Fruit fly (Drosophila melanogaster) whole organism, pupa: ENCODE results near the gene MBD-R2.

Source experiments
- CG14655 ChIP-seq: fragments of 200-800 bp; sonication (Bioruptor generic); optimal IDR thresholded peaks from 3 replicates; lab custom pipeline; 2017; ENCODE audit warnings: mild to moderate bottlenecking, missing biosample characterization, missing genetic modification reagents, missing genetic modification characterization
- CG15710 ChIP-seq: fragments of 200-800 bp; sonication (Bioruptor generic); optimal IDR thresholded peaks from 2 replicates; lab custom pipeline; 2018; ENCODE audit warnings: missing biosample characterization, mild to moderate bottlenecking, missing genetic modification characterization, moderate library complexity
- CG17806 ChIP-seq: fragments of 200-800 bp; sonication (Bioruptor generic); optimal IDR thresholded peaks from 2 replicates; lab custom pipeline; 2018; ENCODE audit warnings: missing biosample characterization, mild to moderate bottlenecking, missing genetic modification characterization, moderate library complexity
- CG32121 ChIP-seq: fragments of 200-800 bp; sonication (Bioruptor generic); IDR thresholded peaks from 2 replicates; pipeline ENCODE4 v1.3.6; 2022; ENCODE audit warnings: missing biosample characterization, missing genetic modification characterization
- CG34367 ChIP-seq: fragments of 200-800 bp; sonication (Bioruptor generic); optimal IDR thresholded peaks from 2 replicates; lab custom pipeline; 2018; ENCODE audit warnings: missing biosample characterization, mild to moderate bottlenecking, missing genetic modification characterization
- CG4496 ChIP-seq: fragments of 200-800 bp; sonication (Bioruptor generic); IDR thresholded peaks from 3 replicates; pipeline ENCODE4 v1.3.6; 2022; ENCODE audit warnings: missing biosample characterization, missing genetic modification characterization
- CG8159 ChIP-seq: fragments of 200-800 bp; sonication (Bioruptor generic); optimal IDR thresholded peaks from 3 replicates; lab custom pipeline; 2018; ENCODE audit warnings: missing biosample characterization, mild to moderate bottlenecking, missing genetic modification characterization, moderate library complexity
- CG8301 ChIP-seq: fragments of 200-800 bp; sonication (Bioruptor generic); optimal IDR thresholded peaks from 2 replicates; lab custom pipeline; 2018; ENCODE audit warnings: missing biosample characterization, mild to moderate bottlenecking, missing genetic modification characterization
- CG9948 ChIP-seq: fragments of 200-800 bp; sonication (Bioruptor generic); optimal IDR thresholded peaks from 2 replicates; lab custom pipeline; 2018; ENCODE audit warnings: missing biosample characterization, mild to moderate bottlenecking, missing genetic modification characterization, moderate library complexity
- D1 ChIP-seq: fragments of 200-800 bp; sonication (Bioruptor generic); optimal IDR thresholded peaks from 2 replicates; lab custom pipeline; 2018; ENCODE audit warnings: missing biosample characterization, mild to moderate bottlenecking, missing genetic modification characterization, moderate library complexity
- Ets98B ChIP-seq: fragments of 200-800 bp; sonication (Bioruptor generic); IDR thresholded peaks from 2 replicates; pipeline ENCODE4 v1.3.6; 2022; ENCODE audit warnings: missing biosample characterization, missing genetic modification characterization

DNA sequence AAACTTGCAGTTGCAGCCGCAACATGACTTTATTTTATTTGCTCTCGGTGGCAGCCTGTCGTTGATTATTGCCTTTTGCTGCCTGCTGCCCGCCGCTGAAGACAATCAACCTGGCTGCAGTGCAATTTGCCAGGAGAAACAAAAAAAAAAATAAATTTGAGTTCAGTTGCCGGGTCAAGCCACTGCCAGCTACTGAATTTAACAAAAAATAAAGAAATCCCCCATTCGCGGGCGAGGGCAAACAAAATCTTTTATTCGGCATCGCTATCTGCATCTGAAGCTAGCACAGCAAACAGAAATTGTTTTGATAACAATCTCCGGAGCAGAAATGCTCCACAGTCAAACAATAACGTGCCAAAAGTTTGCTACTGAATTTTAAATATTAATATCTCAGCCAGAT lies 38.7 kb downstream of the MBD-R2 start:
- TF ChIP-seq CG8159 (tag; lab: Kevin White, UChicago) (no peak), CG8301 (tag; lab: Kevin White, UChicago) (no peak), CG34367 (no peak), CG15710 (tag; lab: Kevin White, UChicago) (no peak), CG4496 (GFP tag; lab: Robert Waterston, UW) (no peak), D1 (no peak), CG14655 (no peak), CG17806 (tag; lab: Kevin White, UChicago) (no peak), Ets98B (no peak), CG32121 (GFP tag; lab: Robert Waterston, UW) (no peak), CG9948 (tag; lab: Kevin White, UChicago) (no peak)
